Worm (Caenorhabditis elegans): Measurements from ENCODE around the gene acs-21.

DNA sequence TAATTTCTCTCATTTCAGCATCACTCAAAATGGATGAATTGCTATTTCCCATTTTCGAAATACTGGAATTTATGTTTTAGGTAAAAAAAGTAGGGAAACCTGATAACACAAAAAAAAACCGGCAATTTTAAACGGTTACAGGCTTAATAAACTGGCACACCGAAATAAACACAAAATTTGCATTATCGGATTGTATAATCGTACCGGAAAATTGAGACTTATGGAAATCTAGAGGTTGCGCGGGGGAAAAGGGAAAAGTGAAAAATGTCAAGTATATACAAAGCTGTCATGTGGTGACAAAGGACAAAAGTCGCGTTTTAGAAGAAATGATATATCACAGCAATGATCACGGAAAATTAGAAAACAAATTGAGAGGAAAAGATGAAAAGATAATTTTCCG lies 49.6 kb upstream of the acs-21 start, which contains the start of gene chpf-2:
- TF ChIP-seq pes-1 (GFP tag; IDR thresholded peaks at IDR 0.05) (no peak), ama-1 (optimal IDR thresholded peaks at IDR 0.05) (no peak), tbx-37 (GFP tag; conservative IDR thresholded peaks at IDR 0.05) (no peak), flt-1 (GFP tag; IDR thresholded peaks at IDR 0.05) (no peak)

All from whole organism, early embryonic.